Fruit fly (Drosophila melanogaster) whole organism, embryonic: ENCODE measurements around the gene Spn38F.

Experiments
- Adf1 ChIP-seq: fragments of 200-800 bp; sonication (Bioruptor generic); IDR thresholded peaks from 2 replicates; pipeline ENCODE4 v1.3.6; 2022; ENCODE audit warnings: missing biosample characterization, missing genetic modification characterization
- Atf6 ChIP-seq: fragments of 200-800 bp; sonication (Bioruptor generic); IDR thresholded peaks from 2 replicates; pipeline ENCODE4 v1.3.6; 2022; ENCODE audit warnings: missing biosample characterization, missing genetic modification characterization
- Bteb2 ChIP-seq: fragments of 200-800 bp; sonication (Bioruptor generic); optimal IDR thresholded peaks from 2 replicates; lab custom pipeline; 2016; ENCODE audit warnings: missing biosample characterization, missing genetic modification characterization
- CG10147 ChIP-seq: fragments of 200-800 bp; sonication (Bioruptor generic); optimal IDR thresholded peaks from 2 replicates; lab custom pipeline; 2019; ENCODE audit warnings: missing biosample characterization, mild to moderate bottlenecking, missing genetic modification characterization, moderate library complexity
- CG11723 ChIP-seq: fragments of 200-800 bp; sonication (Bioruptor generic); optimal IDR thresholded peaks from 2 replicates; lab custom pipeline; 2017; ENCODE audit warnings: missing biosample characterization, mild to moderate bottlenecking, missing genetic modification characterization
- CG12769 ChIP-seq: fragments of 200-800 bp; sonication (Bioruptor generic); optimal IDR thresholded peaks from 2 replicates; lab custom pipeline; 2019; ENCODE audit warnings: missing biosample characterization, mild to moderate bottlenecking, missing genetic modification characterization, moderate library complexity
- CG14050 ChIP-seq: fragments of 200-800 bp; sonication (Bioruptor generic); IDR thresholded peaks from 3 replicates; pipeline ENCODE4 v1.3.6; 2022; ENCODE audit warnings: missing biosample characterization, missing genetic modification characterization
- CG14965 ChIP-seq: fragments of 200-800 bp; sonication (Bioruptor generic); optimal IDR thresholded peaks from 2 replicates; lab custom pipeline; 2016; ENCODE audit warnings: missing biosample characterization, missing genetic modification characterization, borderline replicate concordance
- CG16815 ChIP-seq: fragments of 200-800 bp; sonication (Bioruptor generic); optimal IDR thresholded peaks from 3 replicates; lab custom pipeline; 2017; ENCODE audit warnings: missing biosample characterization, mild to moderate bottlenecking, missing genetic modification characterization
- CG16863 ChIP-seq: fragments of 200-800 bp; sonication (Bioruptor generic); optimal IDR thresholded peaks from 3 replicates; lab custom pipeline; 2016; ENCODE audit warnings: missing biosample characterization, missing genetic modification characterization
- CG17568 ChIP-seq: fragments of 200-800 bp; sonication (Bioruptor generic); optimal IDR thresholded peaks from 2 replicates; lab custom pipeline; 2018; ENCODE audit warnings: missing biosample characterization, mild to moderate bottlenecking, missing genetic modification characterization, moderate library complexity
- CG17912 ChIP-seq: fragments of 200-800 bp; sonication (Bioruptor generic); optimal IDR thresholded peaks from 2 replicates; lab custom pipeline; 2018; ENCODE audit warnings: missing biosample characterization, mild to moderate bottlenecking, missing genetic modification characterization
- CG18764 ChIP-seq: fragments of 200-800 bp; sonication (Bioruptor generic); optimal IDR thresholded peaks from 3 replicates; lab custom pipeline; 2016; ENCODE audit warnings: missing biosample characterization, missing genetic modification characterization
- CG30020 ChIP-seq: fragments of 200-800 bp; optimal IDR thresholded peaks from 2 replicates; lab custom pipeline; 2019; ENCODE audit warnings: missing biosample characterization, mild to moderate bottlenecking, missing genetic modification characterization, moderate library complexity
- CG31224 ChIP-seq: fragments of 200-800 bp; sonication (Bioruptor generic); IDR thresholded peaks from 2 replicates; pipeline ENCODE4 v1.3.6; 2022; ENCODE audit warnings: missing biosample characterization, missing genetic modification characterization
- CG32532 ChIP-seq: fragments of 200-800 bp; sonication (Bioruptor generic); IDR thresholded peaks from 2 replicates; pipeline ENCODE4 v1.3.6; 2022; ENCODE audit warnings: missing biosample characterization, missing genetic modification characterization
- CG32767 ChIP-seq: fragments of 200-800 bp; sonication (Bioruptor generic); IDR thresholded peaks from 2 replicates; pipeline ENCODE4 v1.3.6; 2022; ENCODE audit warnings: missing biosample characterization, missing genetic modification characterization
- CG3726 ChIP-seq: fragments of 200-800 bp; sonication (Bioruptor generic); IDR thresholded peaks from 3 replicates; pipeline ENCODE4, ENCODE4 v1.3.6; 2022; ENCODE audit warnings: missing biosample characterization, missing genetic modification characterization
- CG5245 ChIP-seq: fragments of 200-800 bp; sonication (Bioruptor generic); optimal IDR thresholded peaks from 3 replicates; lab custom pipeline; 2016; ENCODE audit warnings: missing biosample characterization, missing genetic modification characterization
- CG6765 ChIP-seq: fragments of 200-800 bp; sonication (Bioruptor generic); optimal IDR thresholded peaks from 3 replicates; lab custom pipeline; 2017; ENCODE audit warnings: missing biosample characterization, mild to moderate bottlenecking, missing genetic modification characterization
- CG6791 ChIP-seq: fragments of 200-800 bp; sonication (Bioruptor generic); IDR thresholded peaks from 3 replicates; pipeline ENCODE4 v1.3.6; 2022; ENCODE audit warnings: missing biosample characterization, missing genetic modification characterization; ENCODE audit not compliant: partially characterized antibody
- CG7786 ChIP-seq: fragments of 200-800 bp; sonication (Bioruptor generic); optimal IDR thresholded peaks from 2 replicates; lab custom pipeline; 2016; ENCODE audit warnings: missing biosample characterization, missing genetic modification characterization
- CG8478 ChIP-seq: fragments of >200 bp; optimal IDR thresholded peaks from 2 replicates; lab custom pipeline; 2018
- Dfd ChIP-seq, 2 experiments: fragments of >200 bp; optimal IDR thresholded peaks; 2 replicates each; lab custom pipeline; 2017; ENCODE audit warnings: missing biosample characterization in 2 of 2, missing genetic modification characterization in 2 of 2
- Dip3 ChIP-seq: fragments of 200-800 bp; sonication (Bioruptor generic); optimal IDR thresholded peaks from 3 replicates; lab custom pipeline; 2016; ENCODE audit warnings: missing biosample characterization, missing genetic modification characterization
- Doc3 ChIP-seq: fragments of 200-800 bp; sonication (Bioruptor generic); IDR thresholded peaks from 3 replicates; pipeline ENCODE4 v1.3.6; 2022; ENCODE audit warnings: missing biosample characterization, missing genetic modification characterization; ENCODE audit not compliant: partially characterized antibody
- Ets65A ChIP-seq: fragments of 200-800 bp; sonication (Bioruptor generic); peaks from one replicate; lab custom pipeline; 2016; ENCODE audit warnings: missing biosample characterization, missing genetic modification characterization
- Fer3 ChIP-seq: fragments of 200-800 bp; sonication (Bioruptor generic); optimal IDR thresholded peaks from 2 replicates; lab custom pipeline; 2018; ENCODE audit warnings: missing biosample characterization, mild to moderate bottlenecking, missing genetic modification characterization, moderate library complexity
- HmgZ ChIP-seq: fragments of 200-800 bp; sonication (Bioruptor generic); optimal IDR thresholded peaks from 2 replicates; lab custom pipeline; 2018; ENCODE audit warnings: missing biosample characterization, mild to moderate bottlenecking, missing genetic modification characterization
- Lpt ChIP-seq: fragments of >200 bp; optimal IDR thresholded peaks from 2 replicates; lab custom pipeline; 2018; ENCODE audit warnings: missing biosample characterization, missing genetic modification characterization
- Med ChIP-seq: fragments of 200-800 bp; sonication (Bioruptor generic); peaks from one replicate; lab custom pipeline; 2016; ENCODE audit warnings: missing biosample characterization, missing genetic modification characterization, mild to moderate bottlenecking, inconsistent platforms, moderate library complexity
- Oli ChIP-seq: fragments of 200-800 bp; sonication (Bioruptor generic); optimal IDR thresholded peaks from 2 replicates; lab custom pipeline; 2018; ENCODE audit warnings: missing biosample characterization, mild to moderate bottlenecking, missing genetic modification characterization, moderate library complexity
- Poxn ChIP-seq: fragments of 200-800 bp; sonication (Bioruptor generic); IDR thresholded peaks from 2 replicates; pipeline ENCODE4 v1.3.6; 2022; ENCODE audit warnings: missing biosample characterization, missing genetic modification characterization
- Ravus ChIP-seq: fragments of 200-800 bp; sonication (Bioruptor generic); IDR thresholded peaks from 2 replicates; pipeline ENCODE4 v1.3.6; 2022; ENCODE audit warnings: missing biosample characterization, missing genetic modification characterization
- Rfx ChIP-seq: fragments of 200-800 bp; sonication (Bioruptor generic); IDR thresholded peaks from 2 replicates; pipeline ENCODE4 v1.3.6; 2022; ENCODE audit warnings: missing biosample characterization, missing genetic modification characterization
- Sox100B ChIP-seq: fragments of 200-800 bp; sonication (Bioruptor generic); optimal IDR thresholded peaks from 3 replicates; lab custom pipeline; 2018; ENCODE audit warnings: missing biosample characterization, mild to moderate bottlenecking, missing genetic modification characterization
- Sry-β ChIP-seq: fragments of 200-800 bp; sonication (Bioruptor generic); optimal IDR thresholded peaks from 2 replicates; lab custom pipeline; 2018; ENCODE audit warnings: missing biosample characterization, mild to moderate bottlenecking, missing genetic modification characterization, moderate library complexity
- Trl ChIP-seq, 3 experiments: fragments of >200 bp in 2 of 3; fragments of 200-800 bp in 1 of 3; sonication (Bioruptor generic) in 1 of 3; optimal IDR thresholded peaks; 2 replicates in 1 of 3; 3 replicates in 2 of 3; lab custom pipeline; 2016 to 2017; ENCODE audit warnings: missing biosample characterization in 1 of 3, missing genetic modification characterization in 1 of 3
- chinmo ChIP-seq: fragments of 200-800 bp; sonication (Bioruptor generic); IDR thresholded peaks from 4 replicates; pipeline ENCODE4 v1.3.6; 2022; ENCODE audit warnings: missing biosample characterization, missing genetic modification characterization; ENCODE audit not compliant: partially characterized antibody
- dpn ChIP-seq, 2 experiments: fragments of 200-800 bp; sonication (Bioruptor generic); optimal IDR thresholded peaks; 3 replicates each; lab custom pipeline; 2016; ENCODE audit warnings: missing biosample characterization in 2 of 2, missing genetic modification characterization in 2 of 2
- ewg ChIP-seq: fragments of 200-800 bp; sonication (Bioruptor generic); optimal IDR thresholded peaks from 3 replicates; lab custom pipeline; 2017; ENCODE audit warnings: mild to moderate bottlenecking, missing biosample characterization, missing genetic modification reagents, missing genetic modification characterization
- eyg ChIP-seq: fragments of 200-800 bp; sonication (Bioruptor generic); optimal IDR thresholded peaks from 3 replicates; lab custom pipeline; 2016; ENCODE audit warnings: missing biosample characterization, missing genetic modification characterization
- gt ChIP-seq: fragments of 200-800 bp; sonication (Bioruptor generic); IDR thresholded peaks from 2 replicates; pipeline ENCODE4 v1.3.6; 2022; ENCODE audit warnings: missing biosample characterization, missing genetic modification characterization
- ham ChIP-seq: fragments of 200-800 bp; sonication (Bioruptor generic); IDR thresholded peaks from 2 replicates; pipeline ENCODE4 v1.3.6; 2022; ENCODE audit warnings: missing biosample characterization, missing genetic modification characterization
- ind ChIP-seq: fragments of 200-800 bp; sonication (Bioruptor generic); optimal IDR thresholded peaks from 3 replicates; lab custom pipeline; 2016; ENCODE audit warnings: missing biosample characterization, missing genetic modification characterization
- jigr1 ChIP-seq: fragments of 200-800 bp; sonication (Bioruptor generic); IDR thresholded peaks from 3 replicates; pipeline ENCODE4 v1.3.6; 2022; ENCODE audit warnings: missing biosample characterization, missing genetic modification characterization
- sim ChIP-seq: fragments of 200-800 bp; sonication (Bioruptor generic); IDR thresholded peaks from 2 replicates; pipeline ENCODE4 v1.3.6; 2022; ENCODE audit warnings: missing biosample characterization, missing genetic modification characterization
- tgo ChIP-seq: fragments of 200-800 bp; sonication (Bioruptor generic); IDR thresholded peaks from 3 replicates; pipeline ENCODE4 v1.3.6; 2022; ENCODE audit warnings: missing biosample characterization, missing genetic modification characterization
- trem ChIP-seq: fragments of 200-800 bp; optimal IDR thresholded peaks from 3 replicates; lab custom pipeline; 2019; ENCODE audit warnings: missing biosample characterization, mild to moderate bottlenecking, missing genetic modification characterization, moderate library complexity
- ttk ChIP-seq: fragments of 200-800 bp; sonication (Bioruptor generic); IDR thresholded peaks from 2 replicates; pipeline ENCODE4 v2.1.2; 2022; ENCODE audit warnings: missing biosample characterization, missing genetic modification characterization
- zfh2 ChIP-seq: fragments of 200-800 bp; sonication (Bioruptor generic); optimal IDR thresholded peaks from 2 replicates; lab custom pipeline; 2016; ENCODE audit warnings: missing biosample characterization, missing genetic modification characterization

Gene Spn38F

dm6 chr2L:20787271-20787791, 50.5 kb downstream of the Spn38F start, which contains the start of gene Pomp (continued):
- TF ChIP-seq Poxn (GFP tag; lab: Robert Waterston, UW) (no peak), CG30020 (peak; percentile 31), ewg (peak; percentile 72), gt (GFP tag; lab: Robert Waterston, UW) (peak; percentile 64), Sox100B (GFP tag; lab: Kevin White, UChicago) (peak; percentile 73), trem (tag; lab: Kevin White, UChicago) (peak; percentile 93), Dip3 (GFP tag; lab: Kevin White, UChicago) (peak; percentile 62), Lpt (GFP tag; lab: Kevin White, UChicago) (no peak), CG17568 (peak; percentile 67), CG8478 (lab: Kevin White, UChicago) (no peak), CG11723 (peak; percentile 44), Ets65A (GFP tag; lab: Kevin White, UChicago) (peak; percentile 95), tgo (GFP tag; lab: Robert Waterston, UW) (peak; percentile 90), Atf6 (GFP tag; lab: Robert Waterston, UW) (peak; percentile 89), CG16863 (peak; percentile 97), sim (GFP tag; lab: Robert Waterston, UW) (peak; percentile 80), Rfx (GFP tag; lab: Robert Waterston, UW) (peak; percentile 88), CG32767 (peak; percentile 53; the same call in 1 of the 2 replicates), ind (GFP tag; lab: Kevin White, UChicago) (peak; percentile 91), dpn (GFP tag; optimal IDR thresholded peaks at IDR 0.05; lab: Kevin White, UChicago) (peak; percentile 72 to 88), CG16815 (GFP tag; lab: Kevin White, UChicago) (peak; percentile 70), Trl (optimal IDR thresholded peaks at IDR 0.05; lab: Kevin White, UChicago) (no peak), Trl (GFP tag; optimal IDR thresholded peaks at IDR 0.05; lab: Kevin White, UChicago) (peak; percentile 67), CG6791 (GFP tag; lab: Robert Waterston, UW) (peak; percentile 53; the same call in 2 of the 3 replicates), Doc3 (GFP tag; lab: Robert Waterston, UW) (no peak), CG14050 (GFP tag; lab: Robert Waterston, UW) (peak; percentile 84), CG6765 (peak; percentile 79), CG12769 (peak; percentile 90), Sry-β (GFP tag; lab: Kevin White, UChicago) (no peak), jigr1 (GFP tag; lab: Robert Waterston, UW) (no peak; the same call in 2 of the 3 replicates), Ravus (GFP tag; lab: Robert Waterston, UW) (peak; percentile 31), ham (GFP tag; lab: Robert Waterston, UW) (no peak), CG18764 (peak; percentile 84), ttk (GFP tag; lab: Robert Waterston, UW) (peak; percentile 84), Adf1 (GFP tag; lab: Robert Waterston, UW) (peak; percentile 42), CG14965 (GFP tag; lab: Kevin White, UChicago) (no peak), CG3726 (GFP tag; lab: Robert Waterston, UW) (peak; percentile 78), chinmo (0 out of 4 replicates have a peak, but pooled peaks have one; percentile 53), CG31224 (GFP tag; lab: Robert Waterston, UW) (peak; percentile 79), Dfd (GFP tag; optimal IDR thresholded peaks at IDR 0.05; lab: Kevin White, UChicago) (no peak), CG5245 (GFP tag; lab: Kevin White, UChicago) (peak; percentile 86), Oli (tag; lab: Kevin White, UChicago) (peak; percentile 83), Med (peak; percentile 90), Fer3 (peak; percentile 89), CG10147 (GFP tag; lab: Kevin White, UChicago) (peak; percentile 77), eyg (peak; percentile 2), Bteb2 (GFP tag; lab: Kevin White, UChicago) (peak; percentile 58), CG32532 (peak; percentile 92), zfh2 (GFP tag; lab: Kevin White, UChicago) (peak; percentile 63), CG17912 (GFP tag; lab: Kevin White, UChicago) (no peak), CG7786 (GFP tag; lab: Kevin White, UChicago) (peak; percentile 57), HmgZ (peak; percentile 90)
